Worm (Caenorhabditis elegans) whole organism, L2 larva: ENCODE measurements around the gene F59E12.6.

Experiments used
- C34F6.9 ChIP-seq: fragments of 150-350 bp; optimal IDR thresholded peaks from 2 replicates; lab custom pipeline; 2014; ENCODE audit warnings: missing biosample characterization, missing genetic modification characterization
- F13H6.1 ChIP-seq: sonication (generic microtip); optimal IDR thresholded peaks from 2 replicates; lab custom pipeline; 2016; ENCODE audit warnings: missing genetic modification characterization, missing compliant biosample characterization
- R02D3.7 ChIP-seq: fragments of 150-350 bp; optimal IDR thresholded peaks from 2 replicates; lab custom pipeline; 2014; ENCODE audit warnings: missing biosample characterization, missing genetic modification characterization
- ZK546.5 ChIP-seq: sonication (generic microtip); optimal IDR thresholded peaks from 2 replicates; lab custom pipeline; 2017; ENCODE audit warnings: missing biosample characterization, missing genetic modification characterization
- alr-1 ChIP-seq: fragments of 150-350 bp; optimal IDR thresholded peaks from 2 replicates; lab custom pipeline; 2014; ENCODE audit warnings: missing biosample characterization, missing genetic modification characterization
- aly-2 ChIP-seq: fragments of 150-350 bp; optimal IDR thresholded peaks from 2 replicates; lab custom pipeline; 2014; ENCODE audit warnings: missing biosample characterization, missing genetic modification characterization
- ama-1 ChIP-seq: fragments of 150-350 bp; optimal IDR thresholded peaks from 2 replicates; lab custom pipeline; 2018; ENCODE audit warnings: inconsistent platforms
- ceh-82 ChIP-seq: fragments of 150-350 bp; optimal IDR thresholded peaks from 2 replicates; lab custom pipeline; 2014; ENCODE audit warnings: missing biosample characterization, missing genetic modification characterization
- crh-2 ChIP-seq: sonication (generic microtip); optimal IDR thresholded peaks from 2 replicates; lab custom pipeline; 2017; ENCODE audit warnings: missing biosample characterization, missing genetic modification characterization
- dmd-4 ChIP-seq: sonication (generic microtip); optimal IDR thresholded peaks from 2 replicates; lab custom pipeline; 2017; ENCODE audit warnings: missing biosample characterization, missing genetic modification characterization
- egl-27 ChIP-seq: sonication (generic microtip); optimal IDR thresholded peaks from 3 replicates; lab custom pipeline; 2017; ENCODE audit warnings: missing biosample characterization, missing genetic modification reagents, missing genetic modification characterization
- elt-1 ChIP-seq: fragments of 150-350 bp; optimal IDR thresholded peaks from 2 replicates; lab custom pipeline; 2014; ENCODE audit warnings: missing biosample characterization, missing genetic modification characterization
- fos-1 ChIP-seq: fragments of 150-350 bp; optimal IDR thresholded peaks from 2 replicates; lab custom pipeline; 2014; ENCODE audit warnings: missing biosample characterization, missing genetic modification characterization
- gmeb-1 ChIP-seq: fragments of 150-350 bp; optimal IDR thresholded peaks from 2 replicates; lab custom pipeline; 2014; ENCODE audit warnings: missing biosample characterization, missing genetic modification characterization
- lin-13 ChIP-seq: fragments of 150-350 bp; optimal IDR thresholded peaks from 2 replicates; lab custom pipeline; 2014; ENCODE audit warnings: missing biosample characterization, missing genetic modification reagents, missing genetic modification characterization
- lin-39 ChIP-seq: fragments of 150-350 bp; optimal IDR thresholded peaks from 2 replicates; lab custom pipeline; 2014; ENCODE audit warnings: missing biosample characterization, missing genetic modification reagents, missing genetic modification characterization
- lsy-2 ChIP-seq, 2 experiments: fragments of 150-350 bp in 1 of 2; sonication (generic microtip) in 1 of 2; optimal IDR thresholded peaks; 2 replicates each; lab custom pipeline; 2014 to 2017; ENCODE audit warnings: missing biosample characterization in 2 of 2, missing genetic modification characterization in 2 of 2
- mbf-1 ChIP-seq: sonication (generic microtip); optimal IDR thresholded peaks from 2 replicates; lab custom pipeline; 2017; ENCODE audit warnings: missing biosample characterization, missing genetic modification characterization
- mdl-1 ChIP-seq, 2 experiments: fragments of 150-350 bp in 1 of 2; sonication (generic microtip) in 1 of 2; optimal IDR thresholded peaks; 2 replicates each; lab custom pipeline; 2017; ENCODE audit warnings: missing biosample characterization in 2 of 2, missing genetic modification characterization in 2 of 2
- nhr-10 ChIP-seq: sonication (generic microtip); optimal IDR thresholded peaks from 2 replicates; lab custom pipeline; 2017; ENCODE audit warnings: missing biosample characterization, missing genetic modification characterization
- nhr-12 ChIP-seq: fragments of 150-350 bp; optimal IDR thresholded peaks from 2 replicates; lab custom pipeline; 2014; ENCODE audit warnings: missing biosample characterization, missing genetic modification characterization
- nhr-129 ChIP-seq: fragments of 150-350 bp; optimal IDR thresholded peaks from 2 replicates; lab custom pipeline; 2014; ENCODE audit warnings: missing biosample characterization, missing genetic modification characterization
- nhr-21 ChIP-seq: fragments of 150-350 bp; optimal IDR thresholded peaks from 2 replicates; lab custom pipeline; 2014; ENCODE audit warnings: missing biosample characterization, missing genetic modification characterization
- nhr-23 ChIP-seq: fragments of 150-350 bp; optimal IDR thresholded peaks from 2 replicates; lab custom pipeline; 2014; ENCODE audit warnings: missing biosample characterization, missing genetic modification reagents, missing genetic modification characterization
- nhr-237 ChIP-seq: fragments of 150-350 bp; optimal IDR thresholded peaks from 2 replicates; lab custom pipeline; 2014; ENCODE audit warnings: missing biosample characterization, missing genetic modification characterization
- nhr-25 ChIP-seq: fragments of 150-350 bp; sonication (generic microtip); optimal IDR thresholded peaks from 3 replicates; lab custom pipeline; 2014; ENCODE audit warnings: missing biosample characterization, missing genetic modification characterization
- nhr-6 ChIP-seq: fragments of 150-350 bp; optimal IDR thresholded peaks from 2 replicates; lab custom pipeline; 2014; ENCODE audit warnings: missing biosample characterization, missing genetic modification characterization
- peb-1 ChIP-seq: fragments of 150-350 bp; optimal IDR thresholded peaks from 2 replicates; lab custom pipeline; 2014; ENCODE audit warnings: missing biosample characterization, missing genetic modification characterization
- sem-4 ChIP-seq: fragments of 150-350 bp; optimal IDR thresholded peaks from 2 replicates; lab custom pipeline; 2014; ENCODE audit warnings: missing biosample characterization, missing genetic modification reagents, missing genetic modification characterization
- sma-3 ChIP-seq: sonication (generic microtip); optimal IDR thresholded peaks from 2 replicates; lab custom pipeline; 2016; ENCODE audit warnings: missing genetic modification reagents, missing genetic modification characterization, missing compliant biosample characterization
- snpc-4 ChIP-seq: fragments of 150-350 bp; optimal IDR thresholded peaks from 2 replicates; lab custom pipeline; 2014; ENCODE audit warnings: missing biosample characterization, missing genetic modification characterization
- unc-39 ChIP-seq: fragments of 150-350 bp; optimal IDR thresholded peaks from 2 replicates; lab custom pipeline; 2014; ENCODE audit warnings: missing biosample characterization, missing genetic modification characterization
- unc-55 ChIP-seq: fragments of 150-350 bp; sonication (generic microtip); optimal IDR thresholded peaks from 3 replicates; lab custom pipeline; 2014; ENCODE audit warnings: missing biosample characterization, missing genetic modification reagents, missing genetic modification characterization
- unc-62 ChIP-seq: fragments of 150-350 bp; optimal IDR thresholded peaks from 2 replicates; lab custom pipeline; 2014; ENCODE audit warnings: missing biosample characterization, missing genetic modification reagents, missing genetic modification characterization
- zag-1 ChIP-seq: fragments of 150-350 bp; optimal IDR thresholded peaks from 2 replicates; lab custom pipeline; 2014; ENCODE audit warnings: missing biosample characterization, missing genetic modification characterization
- ztf-1 ChIP-seq: fragments of 200-800 bp; sonication (Bioruptor generic); conservative IDR thresholded peaks from 2 replicates; pipeline ENCODE4 v1.3.6; 2022; ENCODE audit warnings: missing genetic modification characterization, missing compliant biosample characterization
- ztf-4 ChIP-seq: fragments of 150-350 bp; optimal IDR thresholded peaks from 2 replicates; lab custom pipeline; 2014; ENCODE audit warnings: missing biosample characterization, missing genetic modification characterization

The F59E12.6 gene

DNA sequence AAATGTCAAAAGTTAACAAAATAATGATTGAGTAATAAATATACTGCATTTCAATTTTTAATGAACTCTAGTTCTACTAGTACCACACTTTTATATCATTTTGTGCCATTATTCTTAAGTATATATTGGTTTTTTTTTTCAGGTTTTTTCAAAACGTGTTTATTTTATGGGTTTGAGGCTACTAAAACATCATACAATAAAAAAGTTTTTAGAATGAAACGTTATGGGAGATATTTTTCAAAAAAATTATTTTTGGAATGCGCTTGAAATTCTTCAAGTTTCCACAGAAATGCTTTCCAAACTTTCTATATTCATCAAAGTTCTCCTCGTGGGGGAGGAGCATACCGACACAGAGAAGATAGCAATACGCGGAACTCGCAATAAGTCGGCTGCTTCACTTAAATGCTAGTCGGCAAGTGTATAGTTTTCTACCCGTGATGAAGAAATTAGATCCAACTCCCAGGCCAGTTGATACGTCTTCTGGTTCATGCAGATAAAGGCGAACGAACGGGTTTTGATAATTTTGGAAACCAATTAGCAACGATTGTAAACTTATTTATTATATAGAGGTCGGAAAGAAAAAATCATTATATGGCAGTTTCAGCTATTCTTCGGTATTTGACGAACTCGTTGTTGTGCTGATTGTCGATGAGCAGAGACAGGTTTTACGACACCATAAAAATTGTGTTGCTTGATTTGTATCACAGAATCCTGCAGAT, 31.3 kb downstream of the F59E12.6 start, which contains the start of gene C17G10.10 (continued):
- TF ChIP-seq F13H6.1 (tag; lab: Kevin White, UChicago), result peak; percentile 58
- peak; percentile 99 for TF ChIP-seq snpc-4 (tag; lab: Kevin White, UChicago)
- TF ChIP-seq ama-1 (lab: Kevin White, UChicago), result peak; percentile 98
- peak; percentile 9 for TF ChIP-seq nhr-10 (tag; lab: Kevin White, UChicago)

ce11 chrII:5596247-5596646, 34.5 kb downstream of the F59E12.6 start, which contains the start of gene C17G10.1:
C17G10.1 (plus strand) TSS chrII:5596547.
- no peak for TF ChIP-seq F13H6.1 (tag; lab: Kevin White, UChicago)
- no peak for TF ChIP-seq gmeb-1 (tag; lab: Kevin White, UChicago)
- no peak for TF ChIP-seq alr-1 (tag; lab: Kevin White, UChicago)
- no peak for TF ChIP-seq lsy-2 (tag; optimal IDR thresholded peaks at IDR 0.05; lab: Kevin White, UChicago)
- TF ChIP-seq R02D3.7 (tag; lab: Kevin White, UChicago), result no peak
- TF ChIP-seq nhr-21 (tag; lab: Kevin White, UChicago), result no peak

ce11 chrII:5594210-5594764, 36.5 kb downstream of the F59E12.6 start, which contains the start of gene ttc-4:
ttc-4 (plus strand) TSS chrII:5594714.
- TF ChIP-seq elt-1 (tag; lab: Kevin White, UChicago), result no peak
- no peak for TF ChIP-seq R02D3.7 (tag; lab: Kevin White, UChicago)
- peak; percentile 27 for TF ChIP-seq nhr-129 (tag; lab: Kevin White, UChicago)
- peak; percentile 76 for TF ChIP-seq unc-55 (GFP tag; lab: Kevin White, UChicago)
- no peak for TF ChIP-seq lin-39 (tag; lab: Kevin White, UChicago)
- no peak for TF ChIP-seq zag-1 (tag; lab: Kevin White, UChicago)
- no peak for TF ChIP-seq aly-2 (tag; lab: Kevin White, UChicago)
- no peak for TF ChIP-seq unc-39 (tag; lab: Kevin White, UChicago)
- peak in 1 of 2 experiments; percentile 66 for TF ChIP-seq lsy-2 (tag; optimal IDR thresholded peaks at IDR 0.05; lab: Kevin White, UChicago)
- no peak for TF ChIP-seq nhr-12 (tag; lab: Kevin White, UChicago)
- TF ChIP-seq peb-1 (tag; lab: Kevin White, UChicago), result no peak
- TF ChIP-seq unc-62 (GFP tag; lab: Kevin White, UChicago), result no peak
- TF ChIP-seq F13H6.1 (tag; lab: Kevin White, UChicago), result peak; percentile 4
- TF ChIP-seq ztf-1 (GFP tag; lab: Robert Waterston, UW), result no peak
- peak; percentile 20 for TF ChIP-seq sma-3 (GFP tag; lab: Kevin White, UChicago)
- no peak for TF ChIP-seq mbf-1
- TF ChIP-seq egl-27 (tag; lab: Kevin White, UChicago), result no peak
- TF ChIP-seq dmd-4 (tag; lab: Kevin White, UChicago), result no peak
- no peak for TF ChIP-seq ztf-4 (tag; lab: Kevin White, UChicago)
- no peak for TF ChIP-seq nhr-23 (tag; lab: Kevin White, UChicago)
- no peak for TF ChIP-seq ceh-82 (tag; lab: Kevin White, UChicago)
- no peak for TF ChIP-seq sem-4
- TF ChIP-seq nhr-25 (tag; lab: Kevin White, UChicago), result peak; percentile 22
- peak; percentile 28 for TF ChIP-seq crh-2 (tag; lab: Kevin White, UChicago)
- peak; percentile 25 for TF ChIP-seq fos-1 (tag; lab: Kevin White, UChicago)
- no peak for TF ChIP-seq nhr-6 (tag; lab: Kevin White, UChicago)
- no peak for TF ChIP-seq mdl-1 (tag; optimal IDR thresholded peaks at IDR 0.05; lab: Kevin White, UChicago)
- TF ChIP-seq C34F6.9 (tag; lab: Kevin White, UChicago), result peak; percentile 68
- peak; percentile 27 for TF ChIP-seq lin-13
- TF ChIP-seq alr-1 (tag; lab: Kevin White, UChicago), result no peak
- no peak for TF ChIP-seq snpc-4 (tag; lab: Kevin White, UChicago)
- TF ChIP-seq nhr-237 (tag; lab: Kevin White, UChicago), result no peak
- no peak for TF ChIP-seq ZK546.5 (tag; lab: Kevin White, UChicago)
